Worm (Caenorhabditis elegans): ENCODE data around the gene vps-16.
A peak's percentile ranks its signal among the peaks of the same experiment; 100 is the strongest.

Gene vps-16

DNA sequence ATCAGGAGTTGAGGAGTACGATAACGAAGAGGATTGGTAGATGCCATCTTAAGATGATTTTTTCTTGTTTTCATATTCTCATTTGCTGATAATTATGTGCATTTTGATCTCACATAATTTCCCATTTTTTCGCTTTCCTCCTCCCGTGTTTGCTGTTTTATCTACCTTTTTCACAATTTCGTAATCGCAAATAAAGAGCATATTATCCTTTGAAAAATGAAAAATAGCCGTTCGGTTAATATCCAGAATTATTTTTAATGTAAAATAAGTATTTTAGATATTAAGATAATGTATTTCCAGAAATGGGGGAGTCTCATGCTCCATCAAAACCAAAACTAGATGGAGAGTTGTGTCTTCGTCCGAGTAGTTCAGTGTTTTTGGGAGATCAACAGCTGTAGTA, at the start of gene vps-16:
TSS of gene vps-16 (plus strand) at position 301 of the 400 bp plus-strand sequence.
- TF ChIP-seq nhr-28 (tag; optimal IDR thresholded peaks at IDR 0.05) (no peak), ceh-43 (GFP tag; optimal IDR thresholded peaks at IDR 0.05) (no peak), flh-1 (GFP tag; optimal IDR thresholded peaks at IDR 0.05) (no peak), nhr-76 (tag; optimal IDR thresholded peaks at IDR 0.05) (no peak), lin-32 (GFP tag; optimal IDR thresholded peaks at IDR 0.05) (no peak)

DNA sequence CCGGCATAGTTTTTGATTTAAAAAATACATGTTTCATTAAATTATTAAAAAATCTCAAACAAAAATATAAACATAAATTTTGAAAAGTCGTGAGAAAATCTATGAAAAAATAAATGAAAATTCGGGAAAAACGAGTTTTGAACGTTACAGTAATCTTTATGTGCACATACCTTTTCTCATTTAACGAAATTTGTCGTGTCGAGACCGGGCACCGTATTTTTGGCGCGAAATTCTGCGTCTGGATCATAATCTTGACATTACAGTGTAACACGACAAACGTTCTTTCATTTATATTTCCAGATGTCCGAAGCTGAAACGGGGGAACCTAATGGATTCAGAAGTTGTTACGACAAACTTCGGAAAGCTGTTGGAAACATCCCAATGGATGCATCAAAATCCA, 43.5 kb upstream of the vps-16 start, which contains the start of gene C16A3.2:
TSS of gene C16A3.2 (plus strand) at position 301 of the 400 bp plus-strand sequence.
- no peak for TF ChIP-seq flh-1 (GFP tag; optimal IDR thresholded peaks at IDR 0.05)
- TF ChIP-seq nhr-2 (tag; optimal IDR thresholded peaks at IDR 0.05), result no peak
- TF ChIP-seq unc-62 (GFP tag; optimal IDR thresholded peaks at IDR 0.05), result no peak
- TF ChIP-seq cnd-1 (tag; optimal IDR thresholded peaks at IDR 0.05), result no peak
- no peak for TF ChIP-seq M03D4.4 (tag; optimal IDR thresholded peaks at IDR 0.05)
- TF ChIP-seq ztf-11 (tag; optimal IDR thresholded peaks at IDR 0.05), result no peak
- TF ChIP-seq ces-1 (GFP tag; optimal IDR thresholded peaks at IDR 0.05), result no peak
- TF ChIP-seq mls-2 (tag; optimal IDR thresholded peaks at IDR 0.05), result no peak
- TF ChIP-seq lsy-2 (tag; optimal IDR thresholded peaks at IDR 0.05), result no peak
- TF ChIP-seq pha-4 (tag; optimal IDR thresholded peaks at IDR 0.05), result no peak
- no peak for TF ChIP-seq mep-1 (tag; optimal IDR thresholded peaks at IDR 0.05)
- TF ChIP-seq ham-2 (GFP tag; optimal IDR thresholded peaks at IDR 0.05), result no peak

- TF ChIP-seq nhr-28 (tag; optimal IDR thresholded peaks at IDR 0.05) (no peak), ceh-83 (GFP tag; optimal IDR thresholded peaks at IDR 0.05) (no peak), cnd-1 (tag; optimal IDR thresholded peaks at IDR 0.05) (no peak), tbx-8 (GFP tag; optimal IDR thresholded peaks at IDR 0.05) (no peak), hlh-1 (tag; optimal IDR thresholded peaks at IDR 0.05) (no peak), sem-2 (GFP tag; optimal IDR thresholded peaks at IDR 0.05) (no peak), unc-39 (tag; optimal IDR thresholded peaks at IDR 0.05) (no peak)
These were observed 42.4 kb upstream of the vps-16 start, which contains the start of gene smrc-1 for ce11 chrIII:6390644-6391043. smrc-1 (plus strand) TSS chrIII:6390944.

DNA sequence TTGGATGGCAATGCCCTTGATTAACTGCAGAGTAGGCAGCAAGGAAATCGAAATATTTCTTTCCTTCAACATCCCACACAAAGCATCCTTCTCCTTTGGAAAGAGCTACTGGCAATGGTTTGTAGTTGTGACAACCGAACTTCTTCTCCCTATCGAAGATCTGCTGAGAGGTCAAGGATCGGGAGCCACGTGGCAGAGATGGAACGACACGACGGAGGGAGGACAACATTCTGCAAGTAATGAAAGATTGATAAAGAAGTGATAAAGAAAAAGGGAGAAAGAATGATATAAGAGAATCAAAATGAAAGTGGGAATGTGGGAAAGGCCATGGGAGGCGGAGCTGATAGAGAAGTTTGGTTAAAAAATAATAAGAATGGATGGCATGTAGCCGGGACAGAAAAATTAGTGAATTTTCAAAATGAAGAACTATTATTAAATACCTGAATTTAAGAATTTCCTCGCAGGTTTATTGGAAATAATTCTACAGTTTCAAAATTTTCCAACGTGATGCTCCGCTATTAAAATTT, 37.3 kb upstream of the vps-16 start, which contains the start of gene oatr-1:
TSS of gene oatr-1 (minus strand) at position 477 of the 527 bp plus-strand sequence.
- no peak for TF ChIP-seq drap-1 (GFP tag; optimal IDR thresholded peaks at IDR 0.05)
- no peak for TF ChIP-seq sptf-1 (tag; optimal IDR thresholded peaks at IDR 0.05)
- no peak for TF ChIP-seq pha-4 (tag; optimal IDR thresholded peaks at IDR 0.05)
- no peak for TF ChIP-seq lin-32 (GFP tag; optimal IDR thresholded peaks at IDR 0.05)
- no peak for TF ChIP-seq hlh-1 (tag; optimal IDR thresholded peaks at IDR 0.05)
- no peak for TF ChIP-seq nhr-12 (tag; optimal IDR thresholded peaks at IDR 0.05)
- no peak for TF ChIP-seq elt-1 (tag; optimal IDR thresholded peaks at IDR 0.05; ENCODE audit: borderline replicate concordance, insufficient read depth)
- no peak for TF ChIP-seq M03D4.4 (tag; optimal IDR thresholded peaks at IDR 0.05)
- no peak for TF ChIP-seq unc-62 (GFP tag; optimal IDR thresholded peaks at IDR 0.05)
- TF ChIP-seq lsy-2 (tag; optimal IDR thresholded peaks at IDR 0.05), result no peak
- TF ChIP-seq blmp-1 (tag; optimal IDR thresholded peaks at IDR 0.05), result no peak
- no peak for TF ChIP-seq mls-2 (tag; optimal IDR thresholded peaks at IDR 0.05)
- TF ChIP-seq elt-3 (tag; optimal IDR thresholded peaks at IDR 0.05), result no peak
- no peak for TF ChIP-seq mab-5 (tag; optimal IDR thresholded peaks at IDR 0.05)

DNA sequence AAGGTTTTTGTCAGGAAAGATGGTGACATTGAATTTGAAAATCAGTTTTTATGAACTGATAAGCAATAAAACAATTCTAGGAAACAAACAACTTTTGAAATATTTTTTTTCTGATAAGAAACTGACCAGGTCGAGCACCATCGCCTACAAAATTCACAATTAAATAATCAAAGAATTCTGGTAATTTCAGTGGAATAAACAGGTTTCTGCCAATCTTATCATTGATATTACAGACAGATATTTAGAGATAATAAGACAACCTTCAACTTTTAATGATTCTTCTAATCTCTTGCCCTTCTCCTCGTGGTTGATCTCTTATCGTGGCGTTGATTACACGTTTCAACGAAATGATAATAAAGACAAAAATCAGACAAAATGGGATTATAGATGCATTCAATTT, 36.7 kb upstream of the vps-16 start:
- TF ChIP-seq elt-1 (tag; optimal IDR thresholded peaks at IDR 0.05; ENCODE audit: borderline replicate concordance, insufficient read depth) (peak; percentile 7), ces-1 (GFP tag; optimal IDR thresholded peaks at IDR 0.05) (no peak), lin-13 (tag; optimal IDR thresholded peaks at IDR 0.05) (no peak)

DNA sequence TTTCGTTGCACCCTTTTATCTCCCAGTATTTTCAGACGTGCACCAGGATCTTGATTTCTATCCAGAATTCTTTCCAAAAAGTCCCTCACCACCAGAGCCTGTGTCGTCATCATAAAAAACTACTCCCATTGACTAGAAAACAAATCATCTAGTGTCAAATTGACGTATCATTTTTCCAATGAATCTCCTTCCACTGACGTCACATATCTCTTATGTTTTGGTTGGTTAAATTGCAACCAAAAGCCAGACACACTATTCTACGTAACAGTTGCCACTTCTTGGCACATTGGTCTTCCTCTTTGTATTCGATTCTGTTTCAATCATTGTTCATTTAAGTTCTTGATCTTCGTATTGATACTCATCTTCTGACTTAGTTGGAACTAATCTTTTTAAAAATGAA, 34.9 kb upstream of the vps-16 start:
- TF ChIP-seq unc-62 (GFP tag; optimal IDR thresholded peaks at IDR 0.05) (peak; percentile 24), hlh-1 (tag; optimal IDR thresholded peaks at IDR 0.05) (peak; percentile 59), unc-39 (tag; optimal IDR thresholded peaks at IDR 0.05) (no peak), mls-2 (tag; optimal IDR thresholded peaks at IDR 0.05) (no peak)
